Worm (Caenorhabditis elegans): ENCODE measurements around the gene plx-1.

DNA sequence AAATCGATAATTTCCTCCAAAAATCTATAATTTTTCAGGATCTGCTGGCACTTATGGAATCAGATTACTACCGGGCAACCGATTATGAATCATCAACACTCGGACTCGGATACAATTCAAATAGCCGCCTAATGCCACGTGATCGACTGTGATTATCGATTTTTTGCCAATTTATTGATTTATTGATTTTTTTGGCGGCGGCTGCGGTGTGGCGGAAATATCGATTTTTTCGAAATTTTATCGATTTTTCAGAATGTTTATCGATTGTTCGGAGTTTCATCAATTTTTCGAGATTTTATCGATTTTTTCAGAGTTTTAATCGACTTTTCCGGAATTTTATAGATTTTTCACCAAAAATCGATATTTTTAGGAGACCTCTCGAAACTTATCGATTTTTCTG is 24.2 kb downstream of the plx-1 start:
- TF ChIP-seq aly-1 (tag; optimal IDR thresholded peaks at IDR 0.05): no peak
- TF ChIP-seq tbx-37 (GFP tag; conservative IDR thresholded peaks at IDR 0.05): no peak
- no peak for TF ChIP-seq flt-1 (GFP tag; IDR thresholded peaks at IDR 0.05)
- no peak for TF ChIP-seq scrt-1 (GFP tag; IDR thresholded peaks at IDR 0.05)
- TF ChIP-seq ama-1 (optimal IDR thresholded peaks at IDR 0.05): no peak
- TF ChIP-seq tra-4 (tag; optimal IDR thresholded peaks at IDR 0.05): no peak
- TF ChIP-seq hnd-1 (tag; optimal IDR thresholded peaks at IDR 0.05): no peak
- no peak for TF ChIP-seq sea-1 (GFP tag; conservative IDR thresholded peaks at IDR 0.05)
- no peak for TF ChIP-seq ets-7 (tag; optimal IDR thresholded peaks at IDR 0.05)
